Worm (Caenorhabditis elegans) whole organism, early embryonic: ENCODE data around the gene F14H3.6.
A peak's percentile ranks its signal among the peaks of the same experiment; 100 is the strongest.

Experiments used
- B0310.2 ChIP-seq: sonication (generic microtip); optimal IDR thresholded peaks from 2 replicates; lab custom pipeline; 2016; ENCODE audit warnings: mild to moderate bottlenecking, missing genetic modification characterization, missing compliant biosample characterization
- F13C5.2 ChIP-seq: sonication (generic microtip); optimal IDR thresholded peaks from 2 replicates; lab custom pipeline; 2017; ENCODE audit warnings: mild to moderate bottlenecking, missing genetic modification characterization, inconsistent platforms, missing compliant biosample characterization
- aly-1 ChIP-seq: sonication (generic microtip); optimal IDR thresholded peaks from 2 replicates; lab custom pipeline; 2016; ENCODE audit warnings: missing genetic modification characterization, missing compliant biosample characterization
- ama-1 ChIP-seq: fragments of 150-350 bp; optimal IDR thresholded peaks from 2 replicates; lab custom pipeline; 2014
- ceh-13 ChIP-seq: fragments of 200-800 bp; sonication (Bioruptor generic); optimal IDR thresholded peaks from 2 replicates; lab custom pipeline; 2018; ENCODE audit warnings: mild to moderate bottlenecking, missing genetic modification characterization, missing compliant biosample characterization
- ceh-36 ChIP-seq: sonication (generic microtip); optimal IDR thresholded peaks from 2 replicates; lab custom pipeline; 2016; ENCODE audit warnings: missing genetic modification characterization, inconsistent platforms, missing compliant biosample characterization
- ets-7 ChIP-seq: sonication (generic microtip); optimal IDR thresholded peaks from 2 replicates; lab custom pipeline; 2016; ENCODE audit warnings: missing genotype, missing genetic modification characterization, missing compliant biosample characterization
- flt-1 ChIP-seq: fragments of 200-800 bp; sonication (Bioruptor generic); IDR thresholded peaks from 2 replicates; pipeline ENCODE4 v1.3.6; 2022; ENCODE audit warnings: missing genetic modification characterization, missing compliant biosample characterization
- hmbx-1 ChIP-seq: sonication (generic microtip); optimal IDR thresholded peaks from 2 replicates; lab custom pipeline; 2016; ENCODE audit warnings: mild to moderate bottlenecking, missing genetic modification characterization, missing compliant biosample characterization
- hmg-4 ChIP-seq: fragments of 200-800 bp; sonication (Bioruptor generic); optimal IDR thresholded peaks from 2 replicates; lab custom pipeline; 2018; ENCODE audit warnings: mild to moderate bottlenecking, missing genetic modification characterization, missing compliant biosample characterization
- hnd-1 ChIP-seq: sonication (generic microtip); optimal IDR thresholded peaks from 2 replicates; lab custom pipeline; 2016; ENCODE audit warnings: missing genetic modification characterization, missing compliant biosample characterization
- pes-1 ChIP-seq: fragments of 200-800 bp; sonication (Bioruptor generic); IDR thresholded peaks from 2 replicates; pipeline ENCODE4 v1.3.6; 2022; ENCODE audit warnings: missing genetic modification reagents, missing genetic modification characterization, missing compliant biosample characterization
- scrt-1 ChIP-seq: fragments of 200-800 bp; sonication (Bioruptor generic); IDR thresholded peaks from 2 replicates; pipeline ENCODE4 v1.3.6; 2022; ENCODE audit warnings: missing genetic modification characterization, missing compliant biosample characterization
- sea-1 ChIP-seq: fragments of 200-800 bp; sonication (Bioruptor generic); conservative IDR thresholded peaks from 2 replicates; pipeline ENCODE4 v1.3.6; 2022; ENCODE audit warnings: missing genetic modification characterization, missing compliant biosample characterization
- tbx-11 ChIP-seq: fragments of 200-800 bp; sonication (Bioruptor generic); IDR thresholded peaks from 2 replicates; pipeline ENCODE4 v1.3.6; 2022; ENCODE audit warnings: missing genetic modification characterization, missing compliant biosample characterization
- tbx-37 ChIP-seq: fragments of 200-800 bp; sonication (Bioruptor generic); conservative IDR thresholded peaks from 2 replicates; pipeline ENCODE4 v1.3.6; 2022; ENCODE audit warnings: missing genetic modification reagents, missing genetic modification characterization, missing compliant biosample characterization
- tra-4 ChIP-seq: sonication (generic microtip); optimal IDR thresholded peaks from 2 replicates; lab custom pipeline; 2017; ENCODE audit warnings: missing genetic modification characterization, missing compliant biosample characterization

The F14H3.6 gene

ce11 chrV:16061993-16062392 lies 3.3 kb upstream of the F14H3.6 start, which contains the start of gene fbxa-100:
Gene fbxa-100 (minus strand): TSS chrV:16062093.
- no peak for TF ChIP-seq hmg-4 (GFP tag; lab: Kevin White, UChicago)
- no peak for TF ChIP-seq tbx-11 (GFP tag; lab: Robert Waterston, UW)
- TF ChIP-seq tbx-37 (GFP tag; lab: Robert Waterston, UW), result no peak
- no peak for TF ChIP-seq hnd-1 (tag; lab: Kevin White, UChicago)
- TF ChIP-seq sea-1 (GFP tag; lab: Robert Waterston, UW), result no peak
- TF ChIP-seq B0310.2 (tag; lab: Kevin White, UChicago), result no peak
- no peak for TF ChIP-seq ets-7

DNA sequence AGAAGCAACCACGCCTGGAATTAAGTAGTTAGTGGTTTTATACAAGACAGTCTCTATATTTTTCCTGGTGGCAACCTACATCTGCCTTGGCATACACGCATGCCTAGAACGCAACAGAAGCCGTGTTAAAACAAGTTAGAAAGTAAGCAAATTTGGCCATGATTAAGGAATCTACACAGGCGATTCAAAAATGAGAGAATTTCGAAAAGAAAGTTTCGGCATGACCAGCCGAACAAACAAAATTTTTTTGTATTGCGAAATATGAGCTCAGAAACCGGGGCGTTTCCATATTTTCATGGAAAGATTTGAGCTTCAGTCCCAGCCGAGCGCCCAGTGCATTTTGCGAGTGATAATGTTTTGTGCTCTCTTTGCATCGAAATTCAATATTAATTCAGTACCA lies 1.4 kb upstream of the F14H3.6 start, which contains the start of gene F14H3.15:
Gene F14H3.15, minus strand, starts transcription at position 101 of the 400 bp plus-strand sequence.
- TF ChIP-seq aly-1 (tag; lab: Kevin White, UChicago) (no peak), flt-1 (no peak), B0310.2 (tag; lab: Kevin White, UChicago) (no peak), hmbx-1 (tag; lab: Kevin White, UChicago) (no peak), hnd-1 (tag; lab: Kevin White, UChicago) (no peak), ceh-36 (tag; lab: Kevin White, UChicago) (no peak)

ce11 chrV:16057010-16057463 lies 1.7 kb downstream of the F14H3.6 start, which contains the start of gene F14H3.5:
Gene F14H3.5 (minus strand): TSS chrV:16057060.
- TF ChIP-seq hmg-4 (GFP tag; lab: Kevin White, UChicago), result no peak

ce11 chrV:16055031-16055430 lies 3.7 kb downstream of the F14H3.6 start, which contains the start of gene F14H3.4:
Gene F14H3.4 (minus strand): TSS chrV:16055072.
- no peak for TF ChIP-seq tbx-11 (GFP tag; lab: Robert Waterston, UW)
- TF ChIP-seq pes-1 (GFP tag; lab: Robert Waterston, UW), result no peak
- no peak for TF ChIP-seq hmbx-1 (tag; lab: Kevin White, UChicago)
- no peak for TF ChIP-seq ets-7
- no peak for TF ChIP-seq tbx-37 (GFP tag; lab: Robert Waterston, UW)
- TF ChIP-seq ceh-13 (GFP tag; lab: Kevin White, UChicago), result no peak
- no peak for TF ChIP-seq F13C5.2 (tag; lab: Kevin White, UChicago)
- TF ChIP-seq hmg-4 (GFP tag; lab: Kevin White, UChicago), result no peak
- no peak for TF ChIP-seq tra-4 (tag; lab: Kevin White, UChicago)
- TF ChIP-seq ama-1, result no peak
- no peak for TF ChIP-seq aly-1 (tag; lab: Kevin White, UChicago)
- TF ChIP-seq hnd-1 (tag; lab: Kevin White, UChicago), result no peak
- no peak for TF ChIP-seq flt-1
- TF ChIP-seq scrt-1 (GFP tag; lab: Robert Waterston, UW), result no peak
- no peak for TF ChIP-seq B0310.2 (tag; lab: Kevin White, UChicago)
- no peak for TF ChIP-seq sea-1 (GFP tag; lab: Robert Waterston, UW)
- no peak for TF ChIP-seq ceh-36 (tag; lab: Kevin White, UChicago)

- TF ChIP-seq F13C5.2 (tag; lab: Kevin White, UChicago) (no peak), flt-1 (no peak), ceh-13 (GFP tag; lab: Kevin White, UChicago) (no peak), B0310.2 (tag; lab: Kevin White, UChicago) (no peak), ceh-36 (tag; lab: Kevin White, UChicago) (no peak), pes-1 (GFP tag; lab: Robert Waterston, UW) (no peak), tra-4 (tag; lab: Kevin White, UChicago) (no peak), ama-1 (no peak), aly-1 (tag; lab: Kevin White, UChicago) (no peak), hnd-1 (tag; lab: Kevin White, UChicago) (no peak), sea-1 (GFP tag; lab: Robert Waterston, UW) (no peak)
Observed at ce11 chrV:16053373-16053772, 5.3 kb downstream of the F14H3.6 start, which contains the start of gene F14H3.3. Gene F14H3.3 (minus strand): TSS chrV:16053473.

DNA sequence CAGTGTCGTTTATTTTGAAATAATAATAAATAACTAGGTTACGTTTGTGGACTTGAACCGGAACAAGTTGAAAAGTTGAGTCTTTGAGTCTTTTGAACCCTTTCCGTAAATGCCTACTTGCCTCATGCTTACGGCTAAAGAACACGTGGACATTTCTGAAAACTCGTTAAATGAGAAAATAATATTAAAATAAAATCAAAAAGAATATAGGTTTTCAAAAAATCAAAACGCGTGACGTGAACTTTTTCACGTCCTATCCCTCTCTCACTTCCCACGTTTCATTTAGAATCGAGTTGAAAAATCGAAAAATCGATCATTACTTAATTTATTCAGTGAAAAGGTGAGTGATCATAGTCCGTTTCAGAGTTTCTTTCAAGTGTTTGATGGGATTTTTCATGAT lies 9.5 kb downstream of the F14H3.6 start, which contains the start of gene best-12:
Gene best-12, plus strand, starts transcription at position 301 of the 400 bp plus-strand sequence.
- no peak for TF ChIP-seq flt-1

ce11 chrV:16047508-16047907 lies 11.2 kb downstream of the F14H3.6 start, which contains the start of gene str-198:
Gene str-198 (plus strand): TSS chrV:16047808.
- no peak for TF ChIP-seq F13C5.2 (tag; lab: Kevin White, UChicago)
- TF ChIP-seq ceh-36 (tag; lab: Kevin White, UChicago), result no peak
- no peak for TF ChIP-seq B0310.2 (tag; lab: Kevin White, UChicago)
- no peak for TF ChIP-seq ama-1
- no peak for TF ChIP-seq flt-1
- TF ChIP-seq hnd-1 (tag; lab: Kevin White, UChicago), result no peak
- TF ChIP-seq ceh-13 (GFP tag; lab: Kevin White, UChicago), result no peak
- TF ChIP-seq aly-1 (tag; lab: Kevin White, UChicago), result no peak
- no peak for TF ChIP-seq hmg-4 (GFP tag; lab: Kevin White, UChicago)
- TF ChIP-seq tra-4 (tag; lab: Kevin White, UChicago), result no peak
- TF ChIP-seq pes-1 (GFP tag; lab: Robert Waterston, UW), result no peak
- TF ChIP-seq scrt-1 (GFP tag; lab: Robert Waterston, UW), result no peak
- TF ChIP-seq tbx-11 (GFP tag; lab: Robert Waterston, UW), result no peak
- TF ChIP-seq hmbx-1 (tag; lab: Kevin White, UChicago), result no peak
- no peak for TF ChIP-seq sea-1 (GFP tag; lab: Robert Waterston, UW)
- TF ChIP-seq tbx-37 (GFP tag; lab: Robert Waterston, UW), result no peak
- TF ChIP-seq ets-7, result no peak

- TF ChIP-seq tbx-11 (GFP tag; lab: Robert Waterston, UW) (0 out of 2 replicates have a peak, but pooled peaks have one; percentile 7), scrt-1 (GFP tag; lab: Robert Waterston, UW) (no peak)
Observed at ce11 chrV:16047052-16047451, 11.6 kb downstream of the F14H3.6 start.
